Fruit fly (Drosophila melanogaster) whole organism, embryonic: ENCODE results near the gene CNMaR.

Experiments
- Asciz ChIP-seq: fragments of 200-800 bp; sonication (Bioruptor generic); optimal IDR thresholded peaks from 2 replicates; lab custom pipeline; 2017; ENCODE audit warnings: missing biosample characterization, mild to moderate bottlenecking, missing genetic modification characterization, missing genetic modification reagents
- Atf-2 ChIP-seq: fragments of 200-800 bp; sonication (Bioruptor generic); optimal IDR thresholded peaks from 2 replicates; lab custom pipeline; 2016; ENCODE audit warnings: missing biosample characterization, missing genetic modification characterization
- CG11247 ChIP-seq: fragments of 200-800 bp; sonication (Bioruptor generic); IDR thresholded peaks from 2 replicates; pipeline ENCODE4 v1.3.6; 2022; ENCODE audit warnings: missing biosample characterization, missing genetic modification characterization
- CG12155 ChIP-seq: fragments of 200-800 bp; sonication (Bioruptor generic); optimal IDR thresholded peaks from 3 replicates; lab custom pipeline; 2016; ENCODE audit warnings: missing biosample characterization, missing genetic modification characterization
- CG12659 ChIP-seq: fragments of 200-800 bp; sonication (Bioruptor generic); optimal IDR thresholded peaks from 3 replicates; lab custom pipeline; 2017; ENCODE audit warnings: mild to moderate bottlenecking, missing biosample characterization, missing genetic modification reagents, missing genetic modification characterization
- CG13624 ChIP-seq: fragments of 200-800 bp; sonication (Bioruptor generic); optimal IDR thresholded peaks from 2 replicates; lab custom pipeline; 2016; ENCODE audit warnings: missing biosample characterization, missing genetic modification characterization
- CG14860 ChIP-seq: fragments of 200-800 bp; sonication (Bioruptor generic); IDR thresholded peaks from 3 replicates; pipeline ENCODE4 v1.3.6; 2022; ENCODE audit warnings: missing biosample characterization, missing genetic modification characterization; ENCODE audit not compliant: partially characterized antibody
- CG17568 ChIP-seq: fragments of 200-800 bp; sonication (Bioruptor generic); optimal IDR thresholded peaks from 2 replicates; lab custom pipeline; 2018; ENCODE audit warnings: missing biosample characterization, mild to moderate bottlenecking, missing genetic modification characterization, moderate library complexity
- CG17829 ChIP-seq: fragments of 200-800 bp; optimal IDR thresholded peaks from 2 replicates; lab custom pipeline; 2019; ENCODE audit warnings: missing biosample characterization, mild to moderate bottlenecking, missing genetic modification characterization, moderate library complexity
- CG18011 ChIP-seq: fragments of 200-800 bp; sonication (Bioruptor generic); optimal IDR thresholded peaks from 2 replicates; lab custom pipeline; 2017; ENCODE audit warnings: missing biosample characterization, missing genetic modification characterization, mild to moderate bottlenecking, moderate library complexity, missing genotype
- CG30431 ChIP-seq: fragments of 200-800 bp; sonication (Bioruptor generic); optimal IDR thresholded peaks from 2 replicates; lab custom pipeline; 2017; ENCODE audit warnings: missing biosample characterization, missing genetic modification characterization
- CG31388 ChIP-seq: fragments of 200-800 bp; sonication (Bioruptor generic); optimal IDR thresholded peaks from 2 replicates; lab custom pipeline; 2016; ENCODE audit warnings: missing biosample characterization, missing genetic modification characterization
- CG33213 ChIP-seq: fragments of 200-800 bp; sonication (Bioruptor generic); optimal IDR thresholded peaks from 3 replicates; lab custom pipeline; 2016; ENCODE audit warnings: missing biosample characterization, missing genetic modification characterization
- CG3726 ChIP-seq: fragments of 200-800 bp; sonication (Bioruptor generic); IDR thresholded peaks from 3 replicates; pipeline ENCODE4, ENCODE4 v1.3.6; 2022; ENCODE audit warnings: missing biosample characterization, missing genetic modification characterization
- CG4360 ChIP-seq: fragments of 200-800 bp; sonication (Bioruptor generic); IDR thresholded peaks from 2 replicates; pipeline ENCODE4 v1.3.6; 2022; ENCODE audit warnings: missing biosample characterization, missing genetic modification characterization
- CG43689 ChIP-seq: fragments of 200-800 bp; sonication (Bioruptor generic); IDR thresholded peaks from 2 replicates; pipeline ENCODE4 v1.3.6; 2022; ENCODE audit warnings: missing biosample characterization, missing genetic modification characterization
- CG6175 ChIP-seq: fragments of 200-800 bp; sonication (Bioruptor generic); IDR thresholded peaks from 3 replicates; pipeline ENCODE4 v1.3.6; 2022; ENCODE audit warnings: missing biosample characterization, missing genetic modification characterization
- CG7928 ChIP-seq: fragments of 200-800 bp; sonication (Bioruptor generic); optimal IDR thresholded peaks from 2 replicates; lab custom pipeline; 2017; ENCODE audit warnings: missing biosample characterization, mild to moderate bottlenecking, missing genetic modification characterization
- CG8765 ChIP-seq: fragments of 200-800 bp; sonication (Bioruptor generic); IDR thresholded peaks from 2 replicates; pipeline ENCODE4 v1.3.6; 2022; ENCODE audit warnings: missing biosample characterization, missing genetic modification characterization
- Dad ChIP-seq: fragments of 200-800 bp; sonication (Bioruptor generic); optimal IDR thresholded peaks from 3 replicates; lab custom pipeline; 2016; ENCODE audit warnings: missing biosample characterization, missing genetic modification characterization
- Dek ChIP-seq: fragments of 200-800 bp; sonication (Bioruptor generic); optimal IDR thresholded peaks from 3 replicates; lab custom pipeline; 2019; ENCODE audit warnings: missing biosample characterization, mild to moderate bottlenecking, missing genetic modification characterization, moderate library complexity
- E2f1 ChIP-seq: fragments of 200-800 bp; sonication (Bioruptor generic); IDR thresholded peaks from 2 replicates; pipeline ENCODE4 v1.3.6; 2022; ENCODE audit warnings: missing biosample characterization, missing genetic modification characterization
- Gug ChIP-seq: fragments of 200-800 bp; sonication (Bioruptor generic); IDR thresholded peaks from 4 replicates; pipeline ENCODE4 v1.3.6; 2022; ENCODE audit warnings: missing biosample characterization, missing genetic modification characterization
- H2.0 ChIP-seq: fragments of 200-800 bp; sonication (Bioruptor generic); IDR thresholded peaks from 2 replicates; pipeline ENCODE4 v1.3.6; 2022; ENCODE audit warnings: missing biosample characterization, missing genetic modification characterization
- HLH54F ChIP-seq: fragments of 200-800 bp; sonication (Bioruptor generic); optimal IDR thresholded peaks from 3 replicates; lab custom pipeline; 2016; ENCODE audit warnings: missing biosample characterization, missing genetic modification characterization
- Mad ChIP-seq: fragments of 200-800 bp; sonication (Bioruptor generic); optimal IDR thresholded peaks from 2 replicates; lab custom pipeline; 2016; ENCODE audit warnings: missing biosample characterization, missing genetic modification characterization
- Mrtf ChIP-seq: fragments of 200-800 bp; sonication (Bioruptor generic); IDR thresholded peaks from 3 replicates; pipeline ENCODE4 v1.3.6; 2022; ENCODE audit warnings: missing biosample characterization, missing genetic modification characterization
- NK7.1 ChIP-seq: fragments of 200-800 bp; sonication (Bioruptor generic); optimal IDR thresholded peaks from 3 replicates; lab custom pipeline; 2016; ENCODE audit warnings: missing biosample characterization, missing genetic modification characterization
- PHDP ChIP-seq: fragments of 200-800 bp; sonication (Bioruptor generic); optimal IDR thresholded peaks from 3 replicates; lab custom pipeline; 2018; ENCODE audit warnings: missing biosample characterization, mild to moderate bottlenecking, missing genetic modification characterization, moderate library complexity
- Sox100B ChIP-seq: fragments of 200-800 bp; sonication (Bioruptor generic); optimal IDR thresholded peaks from 3 replicates; lab custom pipeline; 2018; ENCODE audit warnings: missing biosample characterization, mild to moderate bottlenecking, missing genetic modification characterization
- ase ChIP-seq: fragments of 200-800 bp; sonication (Bioruptor generic); IDR thresholded peaks from 3 replicates; pipeline ENCODE4 v1.3.6; 2022; ENCODE audit warnings: missing biosample characterization, missing genetic modification characterization
- cad ChIP-seq: fragments of >200 bp; optimal IDR thresholded peaks from 2 replicates; lab custom pipeline; 2017; ENCODE audit warnings: missing biosample characterization, missing genetic modification characterization
- dmrt99B ChIP-seq: fragments of 200-800 bp; sonication (Bioruptor generic); optimal IDR thresholded peaks from 2 replicates; lab custom pipeline; 2018; ENCODE audit warnings: missing biosample characterization, mild to moderate bottlenecking, missing genetic modification characterization, moderate library complexity
- ems ChIP-seq: fragments of 200-800 bp; sonication (Bioruptor generic); optimal IDR thresholded peaks from 3 replicates; lab custom pipeline; 2016; ENCODE audit warnings: missing biosample characterization, missing genetic modification characterization
- esg ChIP-seq: fragments of 200-800 bp; sonication (Bioruptor generic); conservative IDR thresholded peaks from 2 replicates; pipeline ENCODE4 v1.3.6; 2022; ENCODE audit warnings: missing biosample characterization, missing genetic modification characterization
- gro ChIP-seq: fragments of 200-800 bp; sonication (Bioruptor generic); optimal IDR thresholded peaks from 2 replicates; lab custom pipeline; 2016; ENCODE audit warnings: missing biosample characterization, missing genetic modification characterization
- insv ChIP-seq, 2 experiments: fragments of 200-800 bp; sonication (Bioruptor generic); optimal IDR thresholded peaks; 3 replicates each; lab custom pipeline; 2016 to 2018; ENCODE audit warnings: missing biosample characterization in 2 of 2, missing genetic modification characterization in 2 of 2
- lmd ChIP-seq: fragments of 200-800 bp; sonication (Bioruptor generic); IDR thresholded peaks from 2 replicates; pipeline ENCODE4 v1.3.6; 2022; ENCODE audit warnings: missing biosample characterization, missing genetic modification characterization
- mld ChIP-seq: fragments of 200-800 bp; sonication (Bioruptor generic); IDR thresholded peaks from 3 replicates; pipeline ENCODE4 v1.3.6; 2022; ENCODE audit warnings: missing biosample characterization, missing genetic modification characterization; ENCODE audit not compliant: partially characterized antibody
- nau ChIP-seq: fragments of 200-800 bp; sonication (Bioruptor generic); optimal IDR thresholded peaks from 3 replicates; lab custom pipeline; 2017; ENCODE audit warnings: missing biosample characterization, mild to moderate bottlenecking, missing genetic modification characterization, missing genetic modification reagents
- onecut ChIP-seq: fragments of 200-800 bp; sonication (Bioruptor generic); IDR thresholded peaks from 2 replicates; pipeline ENCODE4 v1.3.6; 2022; ENCODE audit warnings: missing biosample characterization, missing genetic modification characterization
- pita ChIP-seq: fragments of 200-800 bp; sonication (Bioruptor generic); optimal IDR thresholded peaks from 2 replicates; lab custom pipeline; 2017; ENCODE audit warnings: missing biosample characterization, mild to moderate bottlenecking, missing genetic modification characterization
- pnt ChIP-seq: fragments of 200-800 bp; sonication (Bioruptor generic); optimal IDR thresholded peaks from 3 replicates; lab custom pipeline; 2016; ENCODE audit warnings: missing biosample characterization, missing genetic modification characterization
- ro ChIP-seq: fragments of 200-800 bp; sonication (Bioruptor generic); IDR thresholded peaks from 2 replicates; pipeline ENCODE4 v1.3.6; 2022; ENCODE audit warnings: missing biosample characterization, missing genetic modification characterization
- sc ChIP-seq, 3 experiments: fragments of >200 bp in 2 of 3; fragments of 200-800 bp in 1 of 3; sonication (Bioruptor generic) in 1 of 3; optimal IDR thresholded peaks; 2 replicates in 2 of 3; 3 replicates in 1 of 3; lab custom pipeline; 2017; ENCODE audit warnings: mild to moderate bottlenecking in 1 of 3, missing biosample characterization in 1 of 3, missing genetic modification characterization in 1 of 3, missing genetic modification reagents in 1 of 3
- seq ChIP-seq: fragments of 200-800 bp; sonication (Bioruptor generic); IDR thresholded peaks from 2 replicates; pipeline ENCODE4 v1.3.6; 2022; ENCODE audit warnings: missing biosample characterization, missing genetic modification characterization
- shn ChIP-seq: fragments of 200-800 bp; sonication (Bioruptor generic); optimal IDR thresholded peaks from 3 replicates; lab custom pipeline; 2016; ENCODE audit warnings: missing biosample characterization, missing genetic modification characterization
- tap ChIP-seq: fragments of 200-800 bp; optimal IDR thresholded peaks from 3 replicates; lab custom pipeline; 2019; ENCODE audit warnings: missing biosample characterization, mild to moderate bottlenecking, missing genetic modification characterization, moderate library complexity
- ttk ChIP-seq: fragments of 200-800 bp; sonication (Bioruptor generic); IDR thresholded peaks from 2 replicates; pipeline ENCODE4 v2.1.2; 2022; ENCODE audit warnings: missing biosample characterization, missing genetic modification characterization
- usp ChIP-seq: fragments of >200 bp; optimal IDR thresholded peaks from 2 replicates; lab custom pipeline; 2017; ENCODE audit warnings: missing biosample characterization, missing genetic modification characterization

Gene CNMaR

dm6 chr3L:9692892-9693551, 49.1 kb downstream of the CNMaR start (continued):
- no peak for TF ChIP-seq usp
- TF ChIP-seq CG4360 = no peak
- TF ChIP-seq cad = no peak
- peak; percentile 86 for TF ChIP-seq CG3726 (GFP tag; lab: Robert Waterston, UW)
- TF ChIP-seq NK7.1 (GFP tag; lab: Kevin White, UChicago) = peak; percentile 94
- TF ChIP-seq Sox100B (GFP tag; lab: Kevin White, UChicago) = peak; percentile 99
- peak; percentile 93 for TF ChIP-seq lmd
- no peak for TF ChIP-seq sc (optimal IDR thresholded peaks at IDR 0.05; lab: Kevin White, UChicago)
- peak; percentile 95 for TF ChIP-seq sc (GFP tag; optimal IDR thresholded peaks at IDR 0.05; lab: Kevin White, UChicago)
- TF ChIP-seq E2f1 (GFP tag; lab: Robert Waterston, UW) = peak; percentile 82
- peak; percentile 96 for TF ChIP-seq gro
- peak; percentile 94 for TF ChIP-seq CG12155 (GFP tag; lab: Kevin White, UChicago)
- TF ChIP-seq Dek (tag; lab: Kevin White, UChicago) = peak; percentile 94
- peak; percentile 92 for TF ChIP-seq nau
- peak; percentile 98 for TF ChIP-seq CG12659 (GFP tag; lab: Kevin White, UChicago)
- peak; percentile 87 for TF ChIP-seq Mrtf (GFP tag; lab: Robert Waterston, UW)
- peak; percentile 91 for TF ChIP-seq seq (GFP tag; lab: Robert Waterston, UW)
- peak; percentile 75 for TF ChIP-seq CG43689
- TF ChIP-seq ro (GFP tag; lab: Robert Waterston, UW) = peak; percentile 73; the same call in 1 of the 2 replicates
- peak; percentile 79; the same call in 1 of the 3 replicates for TF ChIP-seq CG6175 (GFP tag; lab: Robert Waterston, UW)
- peak; percentile 85 for TF ChIP-seq onecut (GFP tag; lab: Robert Waterston, UW)
- TF ChIP-seq CG30431 (GFP tag; lab: Kevin White, UChicago) = peak; percentile 94
- TF ChIP-seq esg (GFP tag; lab: Robert Waterston, UW) = peak; percentile 89
- TF ChIP-seq CG11247 (GFP tag; lab: Robert Waterston, UW) = peak; percentile 84
- TF ChIP-seq ems (GFP tag; lab: Kevin White, UChicago) = peak; percentile 96
- TF ChIP-seq Dad (GFP tag; lab: Kevin White, UChicago) = peak; percentile 97
- peak; percentile 97 for TF ChIP-seq shn (GFP tag; lab: Kevin White, UChicago)
- peak; percentile 95 for TF ChIP-seq Asciz (GFP tag; lab: Kevin White, UChicago)
- peak; percentile 94 for TF ChIP-seq Mad
- TF ChIP-seq pita (GFP tag; lab: Kevin White, UChicago) = no peak
- peak; percentile 97 for TF ChIP-seq dmrt99B (tag; lab: Kevin White, UChicago)
- peak; percentile 87 for TF ChIP-seq tap (tag; lab: Kevin White, UChicago)
- TF ChIP-seq ase = peak; percentile 75; the same call in 2 of the 3 replicates
- TF ChIP-seq CG13624 (GFP tag; lab: Kevin White, UChicago) = peak; percentile 98
- peak; percentile 85 for TF ChIP-seq CG18011 (GFP tag; lab: Kevin White, UChicago)
- peak; percentile 98 for TF ChIP-seq HLH54F (GFP tag; lab: Kevin White, UChicago)
- TF ChIP-seq mld (GFP tag; lab: Robert Waterston, UW) = no peak
- TF ChIP-seq PHDP (tag; lab: Kevin White, UChicago) = peak; percentile 93
- TF ChIP-seq Atf-2 (GFP tag; lab: Kevin White, UChicago) = peak; percentile 98
- peak; percentile 88 for TF ChIP-seq CG33213 (GFP tag; lab: Kevin White, UChicago)
- peak; percentile 61 to 67 for TF ChIP-seq insv (GFP tag; optimal IDR thresholded peaks at IDR 0.05; lab: Kevin White, UChicago)
- TF ChIP-seq CG14860 = no peak
- peak; percentile 96 for TF ChIP-seq pnt (GFP tag; lab: Kevin White, UChicago)
- TF ChIP-seq CG7928 (GFP tag; lab: Kevin White, UChicago) = peak; percentile 74
- TF ChIP-seq CG17829 (tag; lab: Kevin White, UChicago) = peak; percentile 94
- no peak for TF ChIP-seq CG8765
- TF ChIP-seq ttk = peak; percentile 84
- TF ChIP-seq Gug (GFP tag; lab: Robert Waterston, UW) = peak; percentile 91
- peak; percentile 86 for TF ChIP-seq CG17568
- peak; percentile 88 for TF ChIP-seq H2.0 (GFP tag; lab: Robert Waterston, UW)
- TF ChIP-seq CG31388 (GFP tag; lab: Kevin White, UChicago) = peak; percentile 87
